Worm (Caenorhabditis elegans) whole organism, early embryonic: ENCODE data around the gene frpr-19.

Experiments
- aly-1 ChIP-seq: sonication (generic microtip); optimal IDR thresholded peaks from 2 replicates; lab custom pipeline; 2016; ENCODE audit warnings: missing genetic modification characterization, missing compliant biosample characterization
- ama-1 ChIP-seq: fragments of 150-350 bp; optimal IDR thresholded peaks from 2 replicates; lab custom pipeline; 2014
- hmg-4 ChIP-seq: fragments of 200-800 bp; sonication (Bioruptor generic); optimal IDR thresholded peaks from 2 replicates; lab custom pipeline; 2018; ENCODE audit warnings: mild to moderate bottlenecking, missing genetic modification characterization, missing compliant biosample characterization
- hnd-1 ChIP-seq: sonication (generic microtip); optimal IDR thresholded peaks from 2 replicates; lab custom pipeline; 2016; ENCODE audit warnings: missing genetic modification characterization, missing compliant biosample characterization
- scrt-1 ChIP-seq: fragments of 200-800 bp; sonication (Bioruptor generic); IDR thresholded peaks from 2 replicates; pipeline ENCODE4 v1.3.6; 2022; ENCODE audit warnings: missing genetic modification characterization, missing compliant biosample characterization
- tbx-11 ChIP-seq: fragments of 200-800 bp; sonication (Bioruptor generic); IDR thresholded peaks from 2 replicates; pipeline ENCODE4 v1.3.6; 2022; ENCODE audit warnings: missing genetic modification characterization, missing compliant biosample characterization

DNA sequence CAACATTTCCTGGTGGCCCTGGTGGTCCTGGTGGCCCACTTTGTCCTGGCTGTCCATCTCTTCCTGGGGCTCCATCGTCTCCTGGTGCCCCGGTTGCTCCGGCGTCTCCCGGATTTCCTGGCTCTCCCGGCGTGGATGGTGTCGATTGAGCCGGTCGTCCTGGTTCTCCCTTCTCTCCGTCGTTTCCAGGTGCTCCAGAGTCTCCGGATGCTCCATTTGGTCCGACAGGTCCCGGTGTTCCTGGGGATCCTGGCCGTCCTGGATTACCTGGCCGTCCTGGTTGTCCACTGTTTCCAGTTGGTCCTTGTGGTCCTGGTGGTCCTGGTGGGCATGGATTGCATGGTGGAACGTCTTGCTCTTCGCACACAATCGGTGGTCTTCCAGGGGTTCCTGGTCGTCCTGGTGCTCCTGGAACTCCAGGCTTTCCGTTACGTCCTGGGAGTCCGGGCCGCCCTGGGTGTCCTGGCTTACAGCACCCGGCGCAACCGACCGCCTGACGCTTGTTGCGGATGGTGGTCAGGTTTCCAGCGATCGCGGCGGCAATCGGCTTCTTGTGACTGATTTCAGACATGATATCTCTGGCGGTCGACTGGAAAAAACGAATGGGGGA is 37.1 kb upstream of the frpr-19 start:
- TF ChIP-seq hnd-1 (tag; lab: Kevin White, UChicago) = no peak
- no peak for TF ChIP-seq scrt-1
- TF ChIP-seq ama-1 (lab: Kevin White, UChicago) = no peak
- TF ChIP-seq tbx-11 (GFP tag; lab: Robert Waterston, UW) = no peak
- no peak for TF ChIP-seq hmg-4 (GFP tag; lab: Kevin White, UChicago)
- TF ChIP-seq aly-1 (tag; lab: Kevin White, UChicago) = no peak
